Worm (Caenorhabditis elegans): ENCODE results near the gene sel-15.

- TF ChIP-seq F16B12.6 (tag; optimal IDR thresholded peaks at IDR 0.05) (no peak), fos-1 (tag; optimal IDR thresholded peaks at IDR 0.05) (no peak)
Observed at ce11 chrIII:728694-729093, 32.4 kb upstream of the sel-15 start.

Measured in whole organism, L1 larva.